Fruit fly (Drosophila melanogaster): ENCODE data around the gene CG33630.

CG33630 gene

dm6 chr3R:10042664-10043372, 19.6 kb upstream of the CG33630 start, which contains the start of the genes Mical and CG3909 (continued):
- TF ChIP-seq CG34422 (GFP tag; IDR thresholded peaks at IDR 0.05) (peak; percentile 92), NfI (GFP tag; optimal IDR thresholded peaks at IDR 0.05) (peak; percentile 75), CG10565 (GFP tag; optimal IDR thresholded peaks at IDR 0.05) (no peak), Kr (GFP tag; optimal IDR thresholded peaks at IDR 0.05) (no peak), schlank (tag; optimal IDR thresholded peaks at IDR 0.05) (peak; percentile 24), Mrtf (GFP tag; IDR thresholded peaks at IDR 0.05) (peak; percentile 78; the same call in 2 of the 3 replicates), gem (tag; optimal IDR thresholded peaks at IDR 0.05) (peak; percentile 95), CG14667 (GFP tag; IDR thresholded peaks at IDR 0.05) (peak; percentile 89), sr (GFP tag; IDR thresholded peaks at IDR 0.05) (peak; percentile 12; the same call in 1 of the 3 replicates), HLH4C (GFP tag; IDR thresholded peaks at IDR 0.05; ENCODE audit: partially characterized antibody) (peak; percentile 64), wek (GFP tag; optimal IDR thresholded peaks at IDR 0.05) (no peak), esg (GFP tag; conservative IDR thresholded peaks at IDR 0.05) (peak; percentile 86), CG7556 (GFP tag; optimal IDR thresholded peaks at IDR 0.05) (peak; percentile 86), CG11398 (GFP tag; optimal IDR thresholded peaks at IDR 0.05) (no peak), Fer2 (tag; optimal IDR thresholded peaks at IDR 0.05) (peak; percentile 83), fd64A (GFP tag; optimal IDR thresholded peaks at IDR 0.05) (peak; percentile 4), Aef1 (GFP tag; IDR thresholded peaks at IDR 0.05) (peak; percentile 84), B-H1 (GFP tag; IDR thresholded peaks at IDR 0.05) (peak; percentile 89), cg (GFP tag; optimal IDR thresholded peaks at IDR 0.05) (peak; percentile 52), Dek (tag; optimal IDR thresholded peaks at IDR 0.05) (peak; percentile 89), CG31441 (GFP tag; IDR thresholded peaks at IDR 0.05) (peak; percentile 92), CG16813 (GFP tag; IDR thresholded peaks at IDR 0.05; ENCODE audit: partially characterized antibody) (0 out of 3 replicates have a peak, but pooled peaks have one; percentile 44), CG12219 (GFP tag; optimal IDR thresholded peaks at IDR 0.05) (peak; percentile 35), CG11504 (tag; optimal IDR thresholded peaks at IDR 0.05) (peak; percentile 87), CG18619 (GFP tag; optimal IDR thresholded peaks at IDR 0.05) (peak; percentile 78), CG17912 (GFP tag; optimal IDR thresholded peaks at IDR 0.05) (no peak), CG3726 (GFP tag; IDR thresholded peaks at IDR 0.05) (peak; percentile 81; the same call in 2 of the 3 replicates), tgo (GFP tag; IDR thresholded peaks at IDR 0.05) (peak; percentile 95), bab2 (GFP tag; optimal IDR thresholded peaks at IDR 0.05) (peak; percentile 54), Elba2 (GFP tag; optimal IDR thresholded peaks at IDR 0.05) (no peak), CG2875 (GFP tag; optimal IDR thresholded peaks at IDR 0.05) (peak; percentile 52), danr (GFP tag; IDR thresholded peaks at IDR 0.05) (0 out of 2 replicates have a peak, but pooled peaks have one; percentile 30), ham (GFP tag; IDR thresholded peaks at IDR 0.05) (peak; percentile 46; the same call in 1 of the 2 replicates), kni (GFP tag; optimal IDR thresholded peaks at IDR 0.05) (no peak), tap (tag; optimal IDR thresholded peaks at IDR 0.05) (peak; percentile 85), Ssrp (tag; optimal IDR thresholded peaks at IDR 0.05) (peak; percentile 83), Xbp1 (GFP tag; optimal IDR thresholded peaks at IDR 0.05) (peak; percentile 84), H2.0 (GFP tag; IDR thresholded peaks at IDR 0.05) (peak; percentile 91), vvl (GFP tag; IDR thresholded peaks at IDR 0.05) (peak; percentile 97), CG12744 (GFP tag; optimal IDR thresholded peaks at IDR 0.05) (no peak), CG2120 (GFP tag; optimal IDR thresholded peaks at IDR 0.05) (peak; percentile 83), CG10654 (GFP tag; optimal IDR thresholded peaks at IDR 0.05) (peak; percentile 75), al (GFP tag; IDR thresholded peaks at IDR 0.05) (peak; percentile 89), scrt (GFP tag; optimal IDR thresholded peaks at IDR 0.05) (peak; percentile 35), Deaf1 (tag; optimal IDR thresholded peaks at IDR 0.05) (peak; percentile 84), hkb (optimal IDR thresholded peaks at IDR 0.05) (no peak), hkb (GFP tag; IDR thresholded peaks at IDR 0.05) (peak; percentile 82), unpg (GFP tag; optimal IDR thresholded peaks at IDR 0.05) (peak; percentile 88), jumu (GFP tag; optimal IDR thresholded peaks at IDR 0.05) (peak; percentile 27)

All from whole organism, embryonic.